Worm (Caenorhabditis elegans): ENCODE results near the gene Y45G5AM.7.

DNA sequence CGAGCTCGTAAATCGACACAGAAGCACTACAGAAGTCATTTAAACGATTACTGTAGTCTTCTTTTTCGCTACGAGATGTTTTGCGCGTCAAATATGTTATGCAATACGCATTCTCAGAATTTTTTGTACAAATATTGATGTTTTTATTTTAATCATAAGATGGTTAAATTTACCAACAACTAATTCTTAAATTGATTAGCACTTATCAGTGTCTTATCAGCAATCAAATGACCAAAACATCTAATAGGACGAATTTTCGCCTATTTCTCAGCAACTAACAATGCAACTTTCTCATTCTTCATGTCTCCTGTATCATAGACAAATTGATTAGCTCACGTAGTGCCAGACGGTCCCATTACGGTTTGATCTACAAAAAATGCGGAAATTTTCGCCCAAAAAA, 15.8 kb upstream of the Y45G5AM.7 start:
- TF ChIP-seq unc-62 (GFP tag; optimal IDR thresholded peaks at IDR 0.05), result no peak
- no peak for TF ChIP-seq aly-2 (tag; optimal IDR thresholded peaks at IDR 0.05)

Data from whole organism, L2 larva.